Worm (Caenorhabditis elegans) whole organism, L4 larva: ENCODE data around the gene ubxn-4.

Experiments used
- aly-2 ChIP-seq: sonication (generic microtip); optimal IDR thresholded peaks from 2 replicates; lab custom pipeline; 2018; ENCODE audit warnings: missing biosample characterization, missing genetic modification characterization
- arid-1 ChIP-seq: fragments of 200-800 bp; sonication (Bioruptor generic); conservative IDR thresholded peaks from 2 replicates; pipeline ENCODE4 v1.3.6; 2022; ENCODE audit warnings: missing genetic modification reagents, missing genetic modification characterization, missing compliant biosample characterization
- ces-1 ChIP-seq: fragments of 150-350 bp; sonication (generic microtip); optimal IDR thresholded peaks from 4 replicates; lab custom pipeline; 2014; ENCODE audit warnings: missing biosample characterization, missing genetic modification reagents, missing genetic modification characterization
- lsy-2 ChIP-seq, 2 experiments: fragments of 150-350 bp in 1 of 2; sonication (generic microtip) in 1 of 2; optimal IDR thresholded peaks; 2 replicates each; lab custom pipeline; 2014 to 2017; ENCODE audit warnings: missing biosample characterization in 2 of 2, missing genetic modification characterization in 2 of 2
- mdt-29 ChIP-seq: fragments of 200-800 bp; sonication (Bioruptor generic); IDR thresholded peaks from 2 replicates; pipeline ENCODE4 v1.3.6; 2022; ENCODE audit warnings: missing genetic modification reagents, missing genetic modification characterization, missing compliant biosample characterization
- nhr-76 ChIP-seq: fragments of 150-350 bp; optimal IDR thresholded peaks from 2 replicates; lab custom pipeline; 2014; ENCODE audit warnings: missing biosample characterization, missing genetic modification characterization
- pqm-1 ChIP-seq: sonication (generic microtip); optimal IDR thresholded peaks from 2 replicates; lab custom pipeline; 2017; ENCODE audit warnings: missing biosample characterization, missing genetic modification characterization
- snpc-1.2 ChIP-seq: fragments of 200-800 bp; sonication (Bioruptor generic); IDR thresholded peaks from 2 replicates; pipeline ENCODE4 v1.3.6; 2022; ENCODE audit warnings: missing genetic modification reagents, missing genetic modification characterization, missing compliant biosample characterization
- snpc-4 ChIP-seq: fragments of 150-350 bp; optimal IDR thresholded peaks from 2 replicates; lab custom pipeline; 2014; ENCODE audit warnings: missing biosample characterization, missing genetic modification characterization

DNA sequence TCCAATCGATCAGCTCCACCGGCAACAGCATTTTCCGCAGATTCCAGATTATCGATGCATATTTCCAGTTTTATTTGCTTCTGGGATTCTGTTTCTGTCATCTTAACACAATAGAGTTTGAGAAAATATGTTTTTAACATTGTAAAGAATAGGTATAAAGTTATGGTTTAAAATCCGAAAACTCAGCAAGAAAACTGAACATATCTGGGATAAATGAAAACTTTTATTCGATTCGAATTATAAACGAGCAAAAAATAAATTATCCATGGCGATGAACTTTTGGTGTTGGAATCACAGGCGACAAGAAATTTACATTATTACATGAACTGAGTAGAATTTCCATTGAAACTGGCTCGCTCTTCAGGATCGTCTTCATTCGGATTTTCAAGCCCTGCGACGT is 1.9 kb downstream of the ubxn-4 start, which contains the start of gene cutc-1:
- TF ChIP-seq ces-1 (GFP tag; lab: Kevin White, UChicago) (no peak), snpc-4 (tag; lab: Kevin White, UChicago) (no peak), arid-1 (GFP tag; lab: Robert Waterston, UW) (no peak), pqm-1 (tag; lab: Kevin White, UChicago) (no peak), mdt-29 (GFP tag; lab: Robert Waterston, UW) (no peak), lsy-2 (tag; optimal IDR thresholded peaks at IDR 0.05; lab: Kevin White, UChicago) (no peak), nhr-76 (tag; lab: Kevin White, UChicago) (no peak), aly-2 (tag; lab: Kevin White, UChicago) (no peak), snpc-1.2 (no peak)
